Fruit fly (Drosophila melanogaster): Measurements from ENCODE around the gene CG12983.

CG12983 gene

DNA sequence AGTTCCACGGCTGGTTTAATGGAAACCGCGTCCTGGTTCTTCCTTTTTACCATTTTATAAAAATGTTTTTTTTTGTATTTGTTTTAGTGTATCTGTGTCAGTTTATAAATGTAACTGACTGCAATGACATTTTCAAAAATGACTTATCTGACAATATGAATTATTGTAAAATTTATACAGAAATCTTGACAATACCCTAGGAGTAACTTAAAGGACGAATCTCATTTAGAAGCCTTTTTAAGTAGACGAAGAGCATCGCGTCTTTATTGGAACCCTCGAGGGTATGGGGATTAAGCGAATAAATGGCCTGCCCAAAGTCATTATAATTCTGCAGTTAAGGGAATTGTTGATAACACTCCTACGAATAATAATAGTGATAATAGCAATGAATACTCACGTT lies at the start of gene CG12983:
TSS of gene CG12983 (minus strand) at position 101 of the 400 bp plus-strand sequence.
- TF ChIP-seq psq (optimal IDR thresholded peaks at IDR 0.05): no peak
- TF ChIP-seq CG8478 (optimal IDR thresholded peaks at IDR 0.05): no peak
- TF ChIP-seq usp (GFP tag; optimal IDR thresholded peaks at IDR 0.05): no peak
- TF ChIP-seq pan (optimal IDR thresholded peaks at IDR 0.05): no peak
- TF ChIP-seq EcR (GFP tag; optimal IDR thresholded peaks at IDR 0.05): no peak
- TF ChIP-seq Dll (optimal IDR thresholded peaks at IDR 0.05): no peak

DNA sequence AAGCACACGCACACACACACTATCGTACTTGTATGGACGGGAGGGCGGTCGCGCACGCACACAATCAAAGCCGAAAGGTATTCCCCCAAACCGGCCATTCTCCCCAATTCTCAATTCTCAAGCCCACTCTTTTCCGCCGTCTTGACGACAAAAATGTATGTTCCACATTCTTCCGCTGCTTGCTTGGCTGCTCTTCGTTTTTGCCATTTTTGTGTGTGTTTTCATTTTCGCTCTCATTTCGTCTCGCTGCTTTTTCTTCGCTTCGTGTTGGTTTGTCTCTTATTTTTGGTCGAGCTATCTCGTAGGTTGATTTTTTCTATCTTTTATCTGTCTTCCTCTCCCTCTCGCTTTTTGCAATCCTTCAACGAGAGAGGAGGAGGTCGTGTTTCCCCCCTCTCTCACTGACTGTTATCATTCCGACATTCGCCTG lies 48.0 kb upstream of the CG12983 start:
- TF ChIP-seq psq (optimal IDR thresholded peaks at IDR 0.05) (no peak), Dll (optimal IDR thresholded peaks at IDR 0.05) (no peak), CG8478 (optimal IDR thresholded peaks at IDR 0.05) (no peak), EcR (GFP tag; optimal IDR thresholded peaks at IDR 0.05) (no peak), usp (GFP tag; optimal IDR thresholded peaks at IDR 0.05) (no peak), pan (optimal IDR thresholded peaks at IDR 0.05) (no peak)

DNA sequence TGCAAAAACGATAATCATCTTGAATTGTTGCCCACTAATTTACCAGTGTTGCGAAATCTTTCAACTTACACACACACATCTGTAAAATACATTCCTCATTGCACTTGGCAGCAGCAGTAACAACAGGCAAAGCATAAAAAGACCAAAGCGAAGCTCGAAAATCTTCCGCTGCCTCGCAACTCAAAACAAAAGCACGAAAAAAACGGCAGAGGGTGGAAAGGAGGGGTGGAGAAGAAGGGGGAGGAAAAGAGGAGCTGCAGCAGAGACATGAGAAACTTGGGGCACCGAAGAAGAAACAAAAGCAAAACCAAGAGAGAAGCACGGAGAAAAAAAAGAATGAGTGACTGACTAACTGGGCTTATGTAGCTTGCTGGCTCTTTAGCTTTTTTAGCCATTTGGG lies 46.9 kb upstream of the CG12983 start:
- TF ChIP-seq psq (optimal IDR thresholded peaks at IDR 0.05) (no peak), CG8478 (optimal IDR thresholded peaks at IDR 0.05) (no peak), usp (GFP tag; optimal IDR thresholded peaks at IDR 0.05) (no peak), pan (optimal IDR thresholded peaks at IDR 0.05) (no peak), EcR (GFP tag; optimal IDR thresholded peaks at IDR 0.05) (no peak), Dll (optimal IDR thresholded peaks at IDR 0.05) (no peak)

DNA sequence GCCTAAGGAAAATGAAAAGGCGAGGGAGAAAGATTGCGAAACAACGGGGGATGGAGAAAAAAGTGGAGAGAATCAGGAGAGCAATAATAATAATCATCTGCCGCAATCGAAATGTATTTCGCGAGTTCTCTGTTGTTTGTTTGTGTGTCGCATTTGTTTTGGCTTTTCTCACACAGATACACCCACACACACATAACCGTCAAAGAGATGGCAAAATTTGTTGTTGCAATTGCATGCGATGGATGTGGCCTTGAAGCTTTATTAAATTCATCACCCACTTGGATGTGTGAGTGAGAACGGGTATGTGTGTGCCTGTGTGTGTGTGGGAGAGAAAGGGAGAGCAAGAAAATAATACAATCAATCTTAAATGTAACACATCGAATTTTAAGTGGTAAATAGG lies 45.1 kb upstream of the CG12983 start:
- TF ChIP-seq Dll (optimal IDR thresholded peaks at IDR 0.05): peak; percentile 52
- no peak for TF ChIP-seq EcR (GFP tag; optimal IDR thresholded peaks at IDR 0.05)
- no peak for TF ChIP-seq usp (GFP tag; optimal IDR thresholded peaks at IDR 0.05)
- no peak for TF ChIP-seq CG8478 (optimal IDR thresholded peaks at IDR 0.05)
- no peak for TF ChIP-seq pan (optimal IDR thresholded peaks at IDR 0.05)
- TF ChIP-seq psq (optimal IDR thresholded peaks at IDR 0.05): no peak

DNA sequence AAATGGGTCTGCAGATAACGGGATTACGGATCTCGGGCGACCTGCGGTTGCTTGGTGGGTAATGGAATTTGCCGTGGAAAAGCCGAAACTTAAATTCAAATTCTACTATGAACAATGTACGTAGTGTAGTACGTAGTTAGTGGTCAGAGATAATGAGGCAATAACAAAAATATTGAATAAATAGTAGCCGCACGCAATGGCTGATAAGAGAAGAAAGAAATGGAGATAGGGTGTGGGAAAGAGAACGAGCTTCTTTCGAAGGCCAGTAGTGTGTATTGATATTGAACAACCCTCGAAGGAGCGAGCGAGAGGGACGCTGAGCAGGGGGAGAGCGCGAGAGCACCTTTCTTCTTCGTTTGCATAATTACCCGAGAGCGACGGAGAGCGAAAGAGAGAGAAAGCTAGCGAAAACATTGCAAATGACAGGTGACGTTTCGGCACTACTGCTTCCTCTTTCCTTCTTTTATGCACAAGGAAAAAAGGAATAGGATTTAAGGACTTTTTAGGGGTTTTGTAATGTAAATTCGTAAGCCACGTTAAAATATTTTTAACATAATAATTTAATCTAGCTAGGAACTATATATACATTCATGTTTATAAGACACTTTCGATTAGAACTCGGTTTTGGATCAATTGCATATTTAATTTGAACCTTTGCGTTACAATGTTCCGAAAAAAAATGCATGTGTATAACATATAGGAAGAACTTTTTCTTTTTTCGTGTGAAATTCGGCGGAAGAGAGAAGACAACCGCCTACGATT lies 44.5 kb upstream of the CG12983 start:
- TF ChIP-seq EcR (GFP tag; optimal IDR thresholded peaks at IDR 0.05) (no peak), Dll (optimal IDR thresholded peaks at IDR 0.05) (peak; percentile 74), CG8478 (optimal IDR thresholded peaks at IDR 0.05) (no peak)

DNA sequence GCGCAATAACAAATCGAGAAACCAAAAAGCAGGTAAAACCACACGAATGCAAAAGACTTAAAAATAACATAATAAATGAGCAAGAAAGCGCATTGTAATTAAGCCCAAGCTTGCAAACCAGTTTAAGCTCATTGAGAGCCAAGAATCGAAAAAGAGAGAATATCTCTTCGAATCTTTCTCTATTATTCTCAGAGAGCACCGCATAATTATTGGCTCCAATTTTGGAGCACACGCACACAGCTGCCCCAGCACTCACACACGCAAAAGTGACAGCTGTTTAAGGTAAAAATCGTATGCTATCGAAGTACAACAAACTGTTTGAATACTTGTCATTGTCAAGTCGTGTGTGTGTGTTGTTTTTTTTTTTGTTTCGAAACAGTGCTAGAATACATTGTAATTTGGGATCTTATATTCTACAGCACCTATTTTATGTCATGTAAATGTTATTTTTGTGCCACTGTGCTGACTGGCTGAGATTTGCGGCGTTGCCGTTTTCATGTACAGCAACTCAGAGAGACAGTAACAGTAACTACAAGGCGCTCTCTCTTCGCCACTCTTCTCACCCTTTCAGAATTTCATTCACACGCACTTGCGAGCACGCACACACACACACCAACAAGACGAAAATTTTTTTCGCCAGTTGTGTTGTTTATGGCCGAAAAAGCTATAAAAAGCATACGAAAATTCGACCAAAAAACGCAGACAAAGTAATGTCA lies 43.0 kb upstream of the CG12983 start:
- TF ChIP-seq usp (GFP tag; optimal IDR thresholded peaks at IDR 0.05) (no peak), Dll (optimal IDR thresholded peaks at IDR 0.05) (peak; percentile 66)

DNA sequence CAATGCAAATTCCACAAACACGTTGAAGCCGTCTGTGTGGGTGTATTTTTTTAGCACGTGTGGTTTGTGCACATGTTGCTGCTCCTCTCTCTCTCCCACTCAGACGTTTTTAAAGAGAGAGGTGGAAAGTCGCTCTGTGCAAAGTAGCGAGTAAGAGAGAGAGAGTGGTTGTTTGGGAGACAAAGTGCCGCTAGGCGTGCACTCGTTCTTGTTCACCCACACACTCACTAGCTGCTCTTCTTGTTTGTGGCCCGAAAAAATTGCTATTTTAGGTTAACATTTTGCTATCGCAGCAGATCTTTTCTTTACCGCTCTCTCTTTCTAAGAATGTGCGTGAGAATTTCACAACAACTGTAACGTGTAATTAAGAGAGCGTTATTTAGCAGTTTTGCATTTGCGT lies 42.3 kb upstream of the CG12983 start:
- peak; percentile 44 for TF ChIP-seq Dll (optimal IDR thresholded peaks at IDR 0.05)
- TF ChIP-seq psq (optimal IDR thresholded peaks at IDR 0.05): no peak
- TF ChIP-seq pan (optimal IDR thresholded peaks at IDR 0.05): no peak

DNA sequence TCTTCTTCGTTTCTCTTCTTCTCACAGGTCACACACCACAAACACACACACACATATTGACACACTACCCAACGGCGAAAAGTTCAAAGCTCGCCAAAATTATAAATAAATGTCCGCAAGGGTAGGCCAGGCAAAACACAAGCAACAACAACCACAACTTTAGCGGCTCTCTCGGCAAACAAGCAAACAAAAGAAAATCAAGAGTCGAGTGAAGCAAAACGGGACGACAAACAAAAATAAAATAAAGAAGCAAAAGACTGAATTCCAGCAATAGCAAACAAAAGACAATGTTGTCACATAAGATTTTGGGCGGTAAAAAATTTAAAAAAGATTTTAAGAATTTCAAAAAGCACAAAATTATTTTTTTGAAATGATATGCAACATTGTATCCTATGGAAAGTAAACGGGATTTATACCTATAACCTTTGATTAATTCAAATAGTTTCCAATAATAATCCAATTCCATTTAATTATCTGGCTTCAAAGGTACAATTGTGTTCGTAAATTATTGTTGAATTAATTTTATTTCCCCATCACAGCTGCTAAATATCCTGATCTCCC lies 41.8 kb upstream of the CG12983 start:
- TF ChIP-seq EcR (GFP tag; optimal IDR thresholded peaks at IDR 0.05) (peak in 1 of 2 experiments; percentile 17), CG8478 (optimal IDR thresholded peaks at IDR 0.05) (no peak)

DNA sequence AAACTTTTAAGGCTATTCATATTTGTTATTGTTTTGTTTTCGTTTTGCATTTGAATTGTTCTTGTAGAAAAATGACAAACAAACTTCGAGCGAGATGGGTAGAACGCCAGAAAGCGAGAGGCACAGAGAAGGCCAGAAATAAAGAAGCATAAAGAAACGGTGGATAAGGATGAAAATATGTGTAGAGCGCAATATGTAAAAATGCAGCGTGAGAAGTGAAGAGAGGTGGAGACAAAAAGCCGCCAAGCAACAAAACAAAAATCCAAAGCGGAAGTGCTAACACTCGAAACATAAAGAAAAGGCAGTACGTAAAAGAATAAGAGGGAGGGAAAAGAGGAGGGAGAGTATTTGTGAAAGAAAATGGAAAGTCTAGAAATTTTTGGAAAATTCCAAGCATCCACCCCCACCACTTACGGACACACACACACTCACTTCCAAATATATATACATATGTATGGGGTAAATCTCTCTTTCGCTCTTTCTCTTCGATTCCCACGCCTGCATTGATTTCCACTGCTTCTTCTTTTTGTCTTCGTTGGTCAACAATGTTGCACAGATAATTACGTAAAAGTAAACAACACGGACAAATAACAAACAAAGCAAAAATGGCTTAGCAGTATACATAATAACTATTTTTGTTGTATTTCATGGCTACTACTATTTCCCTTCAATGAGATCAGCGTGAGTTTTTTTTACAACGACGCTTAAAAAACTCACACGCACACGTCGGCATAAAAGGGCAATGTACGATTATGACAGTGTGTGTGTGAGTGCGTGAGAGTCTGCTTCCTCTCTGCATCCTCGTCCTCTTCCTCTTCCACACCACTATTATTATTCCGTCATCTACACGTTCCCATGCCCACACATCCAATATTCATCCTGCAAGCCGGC lies 41.0 kb upstream of the CG12983 start:
- TF ChIP-seq CG8478 (optimal IDR thresholded peaks at IDR 0.05): no peak
- TF ChIP-seq Dll (optimal IDR thresholded peaks at IDR 0.05): no peak
- TF ChIP-seq EcR (GFP tag; optimal IDR thresholded peaks at IDR 0.05): no peak
- TF ChIP-seq psq (optimal IDR thresholded peaks at IDR 0.05): no peak
- TF ChIP-seq pan (optimal IDR thresholded peaks at IDR 0.05): no peak
- TF ChIP-seq usp (GFP tag; optimal IDR thresholded peaks at IDR 0.05): no peak

DNA sequence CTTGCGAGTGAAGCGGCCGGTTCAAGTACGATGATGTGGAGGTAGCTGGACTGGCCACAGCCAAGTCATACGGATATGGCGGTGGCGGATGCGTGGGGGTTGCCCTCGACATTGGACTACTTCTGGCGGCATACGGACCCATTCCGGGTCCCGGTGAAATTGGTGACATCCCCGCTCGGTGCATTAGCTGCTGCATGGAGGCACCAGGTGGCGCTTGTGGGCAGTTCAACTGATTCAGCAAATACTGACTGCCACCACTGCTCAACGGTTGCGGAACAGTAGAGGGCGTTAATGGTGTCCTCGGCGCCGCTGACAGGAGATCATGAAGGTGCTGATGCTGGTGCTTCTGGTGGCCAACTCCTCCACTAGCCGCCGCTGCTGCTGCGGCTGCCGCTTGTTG lies 33.1 kb upstream of the CG12983 start:
- no peak for TF ChIP-seq usp (GFP tag; optimal IDR thresholded peaks at IDR 0.05)
- TF ChIP-seq EcR (GFP tag; optimal IDR thresholded peaks at IDR 0.05): no peak
- TF ChIP-seq Dll (optimal IDR thresholded peaks at IDR 0.05): no peak
- TF ChIP-seq pan (optimal IDR thresholded peaks at IDR 0.05): no peak
- no peak for TF ChIP-seq CG8478 (optimal IDR thresholded peaks at IDR 0.05)
- TF ChIP-seq psq (optimal IDR thresholded peaks at IDR 0.05): no peak

DNA sequence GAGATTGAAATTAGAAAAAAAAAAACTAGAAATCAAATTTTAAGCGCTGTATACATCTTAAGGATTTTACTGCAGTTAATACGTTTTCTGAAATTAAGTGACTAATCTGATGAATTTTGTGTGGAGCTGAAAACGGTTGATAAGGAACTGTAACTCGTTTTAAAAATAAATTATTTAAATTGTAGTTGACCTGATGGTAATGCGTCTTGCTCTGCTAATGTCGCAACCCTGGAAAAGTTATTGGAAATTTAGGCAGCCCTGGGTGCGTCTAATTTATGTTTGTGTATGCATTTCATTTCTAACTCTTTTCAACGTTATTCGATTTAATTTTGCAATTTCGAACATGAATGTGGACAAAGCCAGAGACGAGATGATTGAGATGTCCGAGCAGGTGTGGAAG lies 24.8 kb upstream of the CG12983 start, which contains the start of gene CG12984:
TSS of gene CG12984 (plus strand) at position 301 of the 400 bp plus-strand sequence.
- TF ChIP-seq psq (optimal IDR thresholded peaks at IDR 0.05): no peak
- no peak for TF ChIP-seq CG8478 (optimal IDR thresholded peaks at IDR 0.05)
- TF ChIP-seq Dll (optimal IDR thresholded peaks at IDR 0.05): no peak
- no peak for TF ChIP-seq usp (GFP tag; optimal IDR thresholded peaks at IDR 0.05)
- no peak for TF ChIP-seq pan (optimal IDR thresholded peaks at IDR 0.05)
- no peak for TF ChIP-seq EcR (GFP tag; optimal IDR thresholded peaks at IDR 0.05)

DNA sequence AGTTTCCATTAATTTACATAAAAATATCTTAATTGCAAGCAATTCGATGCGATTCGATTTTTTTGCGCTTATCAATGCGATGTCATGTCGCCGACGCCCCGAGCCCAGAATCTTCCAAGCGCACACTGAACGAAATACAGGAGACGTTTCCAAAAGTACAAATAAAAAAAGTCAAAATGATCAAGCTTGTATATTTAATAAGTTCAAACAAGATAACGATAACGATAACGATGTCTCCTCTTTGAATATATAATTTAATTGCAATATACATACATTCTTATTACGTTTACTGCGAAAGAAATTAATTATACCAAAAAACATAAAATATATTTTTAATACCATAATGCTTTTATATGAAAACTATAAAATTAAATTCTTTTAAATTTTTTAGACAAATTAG lies 23.7 kb upstream of the CG12983 start:
- TF ChIP-seq CG8478 (optimal IDR thresholded peaks at IDR 0.05) (no peak), Dll (optimal IDR thresholded peaks at IDR 0.05) (no peak), psq (optimal IDR thresholded peaks at IDR 0.05) (no peak), pan (optimal IDR thresholded peaks at IDR 0.05) (no peak), EcR (GFP tag; optimal IDR thresholded peaks at IDR 0.05) (no peak)

Measured in whole organism.